Worm (Caenorhabditis elegans) whole organism, midembryonic: Measurements from ENCODE around the gene F10D7.11.

Experiments used
- T22C8.4 ChIP-seq: fragments of 200-800 bp; sonication (Bioruptor generic); IDR thresholded peaks from 2 replicates; pipeline ENCODE4 v1.3.6; 2022; ENCODE audit warnings: missing genetic modification characterization, missing compliant biosample characterization
- klf-2 ChIP-seq: fragments of 200-800 bp; sonication (Bioruptor generic); conservative IDR thresholded peaks from 2 replicates; pipeline ENCODE4 v1.3.6; 2022; ENCODE audit warnings: missing genetic modification reagents, missing genetic modification characterization, missing compliant biosample characterization

DNA sequence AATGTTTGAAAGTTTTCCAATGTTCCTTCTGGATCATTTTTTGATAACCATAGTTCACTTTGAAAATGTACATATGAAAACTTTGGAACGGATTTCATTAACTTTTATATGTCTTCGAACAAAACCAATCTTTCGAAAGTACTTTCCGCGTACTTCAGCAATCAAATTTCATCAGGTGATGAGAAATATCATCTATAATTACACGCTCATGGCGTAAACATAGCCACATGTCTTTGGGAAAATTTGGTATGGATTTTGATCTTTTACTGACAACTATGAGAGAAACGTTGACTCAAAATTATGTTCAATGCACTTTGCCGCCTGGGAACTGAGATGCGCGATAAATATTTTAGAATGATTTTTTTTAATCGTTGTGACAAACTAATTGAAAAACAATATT is 23.7 kb upstream of the F10D7.11 start:
- no peak for TF ChIP-seq klf-2
- TF ChIP-seq T22C8.4: no peak
